Worm (Caenorhabditis elegans) whole organism, L4/young adult: ENCODE measurements around the gene C09G5.14.

Experiments
- W03F9.2 ChIP-seq: fragments of 150-350 bp; optimal IDR thresholded peaks from 2 replicates; lab custom pipeline; 2014; ENCODE audit warnings: missing biosample characterization, missing genetic modification characterization
- dao-5 ChIP-seq: sonication (generic microtip); optimal IDR thresholded peaks from 2 replicates; lab custom pipeline; 2016; ENCODE audit warnings: missing genotype, missing genetic modification characterization, moderate library complexity, missing compliant biosample characterization
- him-1 ChIP-seq: sonication (generic microtip); optimal IDR thresholded peaks from 2 replicates; lab custom pipeline; 2016; ENCODE audit warnings: missing genotype, missing genetic modification reagents, missing genetic modification characterization, missing compliant biosample characterization

Gene C09G5.14

DNA sequence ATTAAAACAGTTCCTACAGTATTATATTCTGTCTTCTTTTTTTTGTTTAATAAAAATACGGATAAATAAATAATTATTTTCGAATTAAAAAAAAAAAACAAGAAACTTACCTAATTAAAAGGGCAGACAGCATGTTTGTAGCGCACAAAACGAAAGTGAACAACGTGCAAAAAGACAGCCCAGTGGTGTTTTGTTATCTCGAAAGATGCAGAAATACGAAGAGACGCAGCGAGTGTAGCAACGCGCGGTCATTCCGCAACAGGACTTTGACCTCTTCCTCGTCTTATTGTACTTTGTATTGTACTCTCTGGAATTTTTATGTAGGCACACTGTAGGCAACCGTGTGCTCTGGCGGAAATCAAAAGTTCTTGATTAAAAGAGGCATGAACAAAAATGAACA, 29.3 kb downstream of the C09G5.14 start, which contains the start of gene gbh-1:
Gene gbh-1 (minus strand): TSS at position 149 of the 400 bp plus-strand sequence.
- TF ChIP-seq him-1 (tag; lab: Kevin White, UChicago) = no peak
- TF ChIP-seq W03F9.2 (tag; lab: Kevin White, UChicago) = no peak
- no peak for TF ChIP-seq dao-5

DNA sequence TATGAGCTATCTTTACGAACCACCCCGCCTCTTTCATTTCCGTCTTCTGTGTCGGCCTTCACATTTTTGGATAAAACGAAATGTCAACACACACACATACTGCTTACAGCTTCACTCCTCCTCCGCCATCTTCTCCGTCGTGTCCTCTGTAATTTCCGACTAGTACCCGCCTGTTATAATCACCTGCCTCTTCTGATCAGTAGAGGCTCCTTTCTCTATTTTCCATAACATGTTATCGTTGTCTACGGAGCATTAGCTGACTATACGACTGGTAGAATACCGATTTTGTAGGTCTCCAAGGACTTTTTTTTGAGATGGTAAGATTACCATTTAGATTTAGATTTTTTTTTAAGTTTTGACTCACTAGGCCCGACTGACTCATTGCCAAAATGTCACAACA, 38.0 kb downstream of the C09G5.14 start:
- TF ChIP-seq dao-5 = no peak

DNA sequence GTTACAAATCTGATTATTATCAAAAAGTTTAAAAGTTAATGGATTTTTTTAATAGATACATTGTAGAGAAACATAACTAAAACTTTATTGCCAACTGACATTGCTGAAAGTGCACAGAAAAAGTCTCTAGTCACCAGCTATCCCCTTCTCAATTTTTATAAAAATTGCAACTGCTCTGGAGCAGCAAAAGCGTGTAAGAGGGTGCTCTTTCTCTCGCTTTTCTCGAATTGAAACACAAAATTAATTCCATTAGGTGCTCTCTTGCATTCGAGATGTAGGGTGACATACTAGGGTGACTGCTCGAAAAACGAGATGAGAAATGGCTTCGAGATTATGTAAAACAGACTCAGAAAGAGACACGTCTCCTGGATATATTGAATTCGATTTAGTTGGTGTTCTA, 42.4 kb downstream of the C09G5.14 start:
- no peak for TF ChIP-seq W03F9.2 (tag; lab: Kevin White, UChicago)
- TF ChIP-seq him-1 (tag; lab: Kevin White, UChicago) = no peak
- no peak for TF ChIP-seq dao-5

DNA sequence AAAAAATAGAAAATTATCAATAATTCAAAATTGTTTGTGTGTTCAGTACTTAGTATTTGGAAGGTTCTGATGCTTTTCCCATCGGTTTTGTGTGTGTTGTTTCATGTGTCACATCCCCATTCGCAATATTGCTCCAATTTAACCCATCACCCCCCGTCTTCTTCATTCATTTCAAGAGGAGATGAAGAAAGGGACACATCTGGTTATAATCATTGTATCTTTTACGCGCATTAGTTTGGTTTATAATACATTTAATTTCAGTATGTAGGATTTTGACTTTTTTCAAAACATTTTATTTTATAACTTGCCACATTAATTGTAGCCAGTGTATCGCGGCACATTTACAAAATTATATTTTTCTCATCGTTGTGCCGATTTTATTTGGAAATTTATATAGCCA, 42.8 kb downstream of the C09G5.14 start:
- no peak for TF ChIP-seq dao-5
- TF ChIP-seq W03F9.2 (tag; lab: Kevin White, UChicago) = no peak
- TF ChIP-seq him-1 (tag; lab: Kevin White, UChicago) = no peak

DNA sequence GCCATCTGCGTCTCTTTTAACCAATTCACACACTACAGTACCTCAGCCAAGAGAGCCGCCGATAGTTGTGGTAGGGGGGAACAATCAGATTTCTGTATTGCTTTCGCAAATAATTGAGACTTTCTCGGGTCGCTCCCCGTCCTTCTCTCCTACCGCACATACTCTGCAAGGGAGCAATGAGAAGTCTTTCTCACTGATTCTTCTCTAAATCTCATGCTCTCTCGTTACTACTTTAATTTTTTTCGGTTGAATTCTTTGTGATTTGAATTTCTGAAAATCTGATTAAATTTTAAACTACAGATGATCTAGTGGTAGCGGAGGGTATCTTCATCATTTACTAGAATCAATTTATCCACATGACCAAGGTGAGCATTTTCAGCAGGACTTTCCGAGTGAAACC, 47.7 kb downstream of the C09G5.14 start, which contains the start of gene ptb-1:
Gene ptb-1 (plus strand): TSS at position 301 of the 400 bp plus-strand sequence.
- TF ChIP-seq him-1 (tag; lab: Kevin White, UChicago) = no peak
- TF ChIP-seq W03F9.2 (tag; lab: Kevin White, UChicago) = no peak
- TF ChIP-seq dao-5 = no peak
